Worm (Caenorhabditis elegans) whole organism, L1 larva: ENCODE results near the gene F59B2.8.

Experiments
- ama-1 ChIP-seq: fragments of 150-350 bp; optimal IDR thresholded peaks from 2 replicates; lab custom pipeline; 2014
- grh-1 ChIP-seq: fragments of 200-800 bp; sonication (Bioruptor generic); IDR thresholded peaks from 2 replicates; pipeline ENCODE4 v1.3.6; 2022; ENCODE audit warnings: missing genetic modification reagents, missing genetic modification characterization, missing compliant biosample characterization
- irx-1 ChIP-seq: sonication (generic microtip); optimal IDR thresholded peaks from 2 replicates; lab custom pipeline; 2016; ENCODE audit warnings: missing genetic modification characterization, missing compliant biosample characterization
- lin-13 ChIP-seq: fragments of 150-350 bp; optimal IDR thresholded peaks from 2 replicates; lab custom pipeline; 2014; ENCODE audit warnings: missing biosample characterization, missing genetic modification reagents, missing genetic modification characterization
- lsy-2 ChIP-seq, 2 experiments: fragments of 150-350 bp; optimal IDR thresholded peaks; 2 replicates each; lab custom pipeline; 2014; ENCODE audit warnings: missing biosample characterization in 2 of 2, missing genetic modification characterization in 2 of 2
- nhr-237 ChIP-seq: fragments of 150-350 bp; optimal IDR thresholded peaks from 2 replicates; lab custom pipeline; 2014; ENCODE audit warnings: missing biosample characterization, missing genetic modification characterization
- nhr-47 ChIP-seq: sonication (generic microtip); optimal IDR thresholded peaks from 2 replicates; lab custom pipeline; 2016; ENCODE audit warnings: mild to moderate bottlenecking, missing genetic modification characterization, moderate library complexity, missing compliant biosample characterization
- nhr-84 ChIP-seq: sonication (generic microtip); optimal IDR thresholded peaks from 2 replicates; lab custom pipeline; 2017; ENCODE audit warnings: missing biosample characterization, missing genetic modification characterization
- sptf-1 ChIP-seq: fragments of 150-350 bp; optimal IDR thresholded peaks from 2 replicates; lab custom pipeline; 2014; ENCODE audit warnings: missing biosample characterization, missing genetic modification characterization
- unc-62 ChIP-seq: fragments of 150-350 bp; optimal IDR thresholded peaks from 2 replicates; lab custom pipeline; 2014; ENCODE audit warnings: missing biosample characterization, missing genetic modification reagents, missing genetic modification characterization

DNA sequence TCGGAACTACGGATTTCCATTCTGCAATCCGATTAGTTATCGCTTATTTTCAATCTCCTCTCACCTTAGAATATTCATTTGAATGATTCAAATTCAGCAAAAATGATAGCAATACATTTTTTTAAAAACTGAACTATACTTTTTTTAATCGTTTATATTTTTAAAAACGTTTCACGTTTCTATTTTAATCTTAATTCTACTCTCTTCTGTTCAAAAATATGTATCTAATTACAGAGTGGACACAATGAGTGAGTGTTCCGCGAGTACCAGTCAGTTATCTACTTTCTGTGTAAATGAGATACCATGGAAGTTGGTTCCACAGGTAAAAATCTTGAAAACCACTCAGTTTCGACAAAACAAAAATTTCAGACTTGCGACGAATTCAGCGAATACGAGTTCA, 7.5 kb downstream of the F59B2.8 start, which contains the start of the genes F59B2.15 and zif-1:
- TF ChIP-seq irx-1 (tag; lab: Kevin White, UChicago) (no peak), ama-1 (no peak), unc-62 (GFP tag; lab: Kevin White, UChicago) (no peak), nhr-47 (no peak), lin-13 (GFP tag; lab: Kevin White, UChicago) (no peak), nhr-237 (tag; lab: Kevin White, UChicago) (no peak), nhr-84 (no peak), grh-1 (GFP tag; lab: Robert Waterston, UW) (no peak), sptf-1 (tag; lab: Kevin White, UChicago) (no peak), lsy-2 (tag; optimal IDR thresholded peaks at IDR 0.05; lab: Kevin White, UChicago) (no peak)
